Worm (Caenorhabditis elegans) whole organism, L2 larva: ENCODE data around the gene srsx-28.

ENCODE experiments used
- aly-2 ChIP-seq: fragments of 150-350 bp; optimal IDR thresholded peaks from 2 replicates; lab custom pipeline; 2014; ENCODE audit warnings: missing biosample characterization, missing genetic modification characterization
- elt-1 ChIP-seq: fragments of 150-350 bp; optimal IDR thresholded peaks from 2 replicates; lab custom pipeline; 2014; ENCODE audit warnings: missing biosample characterization, missing genetic modification characterization
- fos-1 ChIP-seq: fragments of 150-350 bp; optimal IDR thresholded peaks from 2 replicates; lab custom pipeline; 2014; ENCODE audit warnings: missing biosample characterization, missing genetic modification characterization
- lin-11 ChIP-seq: fragments of 150-350 bp; sonication (generic microtip); optimal IDR thresholded peaks from 2 replicates; lab custom pipeline; 2014; ENCODE audit warnings: missing biosample characterization, missing genetic modification characterization, inconsistent platforms, mixed read lengths
- nhr-77 ChIP-seq: fragments of 150-350 bp; optimal IDR thresholded peaks from 2 replicates; lab custom pipeline; 2014; ENCODE audit warnings: missing biosample characterization, missing genetic modification characterization
- skn-1 ChIP-seq: sonication (generic microtip); optimal IDR thresholded peaks from 2 replicates; lab custom pipeline; 2017; ENCODE audit warnings: missing biosample characterization, missing genetic modification characterization
- unc-62 ChIP-seq: fragments of 150-350 bp; optimal IDR thresholded peaks from 2 replicates; lab custom pipeline; 2014; ENCODE audit warnings: missing biosample characterization, missing genetic modification reagents, missing genetic modification characterization
- zag-1 ChIP-seq: fragments of 150-350 bp; optimal IDR thresholded peaks from 2 replicates; lab custom pipeline; 2014; ENCODE audit warnings: missing biosample characterization, missing genetic modification characterization

- TF ChIP-seq unc-62 (GFP tag; lab: Kevin White, UChicago) (no peak), elt-1 (tag; lab: Kevin White, UChicago) (no peak), zag-1 (no peak), lin-11 (tag; lab: Kevin White, UChicago) (no peak), aly-2 (no peak), nhr-77 (tag; lab: Kevin White, UChicago) (no peak), fos-1 (no peak), skn-1 (no peak)
These were observed 29.7 kb upstream of the srsx-28 start, which contains the start of gene srxa-19 for ce11 chrV:10122670-10123069.
